Fruit fly (Drosophila melanogaster): ENCODE data around the gene eIF2D.
A peak's percentile ranks its signal among the peaks of the same experiment; 100 is the strongest.

eIF2D gene

dm6 chr3R:29190984-29191383, 39.4 kb upstream of the eIF2D start:
- peak; percentile 28; the same call in 1 of the 3 replicates for TF ChIP-seq eg (GFP tag; IDR thresholded peaks at IDR 0.05)
- TF ChIP-seq svp (GFP tag): peak; percentile 45
- TF ChIP-seq CG16779 (tag; optimal IDR thresholded peaks at IDR 0.05): no peak
- no peak for TF ChIP-seq Hr38 (GFP tag; optimal IDR thresholded peaks at IDR 0.05)
- peak; percentile 8 for TF ChIP-seq Hr4 (GFP tag; optimal IDR thresholded peaks at IDR 0.05)

- TF ChIP-seq CG6163 (GFP tag; IDR thresholded peaks at IDR 0.05) (peak; percentile 21; the same call in 1 of the 3 replicates), CG4318 (GFP tag; optimal IDR thresholded peaks at IDR 0.05) (no peak), Hr39 (GFP tag; optimal IDR thresholded peaks at IDR 0.05) (peak; percentile 34), net (GFP tag; optimal IDR thresholded peaks at IDR 0.05) (no peak), Blimp-1 (GFP tag; optimal IDR thresholded peaks at IDR 0.05) (no peak), CG6808 (GFP tag; optimal IDR thresholded peaks at IDR 0.05) (no peak), topi (GFP tag; optimal IDR thresholded peaks at IDR 0.05) (peak; percentile 52), Smox (GFP tag; optimal IDR thresholded peaks at IDR 0.05) (peak; percentile 61), CG6276 (GFP tag; optimal IDR thresholded peaks at IDR 0.05) (no peak), CG6792 (GFP tag; optimal IDR thresholded peaks at IDR 0.05) (peak; percentile 28), Met (GFP tag; optimal IDR thresholded peaks at IDR 0.05) (peak; percentile 62), Eip78C (GFP tag) (no peak), Eip93F (GFP tag; optimal IDR thresholded peaks at IDR 0.05) (peak; percentile 42), CG3032 (tag; optimal IDR thresholded peaks at IDR 0.05) (no peak), Sox102F (GFP tag; optimal IDR thresholded peaks at IDR 0.05) (peak; percentile 61), Ets21C (GFP tag; optimal IDR thresholded peaks at IDR 0.05) (peak; percentile 28), fd85E (GFP tag; optimal IDR thresholded peaks at IDR 0.05) (no peak), ss (GFP tag; optimal IDR thresholded peaks at IDR 0.05) (no peak), Sox14 (GFP tag; optimal IDR thresholded peaks at IDR 0.05) (peak; percentile 22), Hr38 (GFP tag; optimal IDR thresholded peaks at IDR 0.05) (no peak), vri (GFP tag; optimal IDR thresholded peaks at IDR 0.05) (peak; percentile 68), esn (GFP tag; optimal IDR thresholded peaks at IDR 0.05) (no peak), svp (GFP tag) (peak; percentile 81), CG34406 (GFP tag; optimal IDR thresholded peaks at IDR 0.05) (peak; percentile 18), CG7368 (GFP tag; optimal IDR thresholded peaks at IDR 0.05) (no peak), OdsH (GFP tag; optimal IDR thresholded peaks at IDR 0.05) (no peak), lz (GFP tag; optimal IDR thresholded peaks at IDR 0.05) (peak; percentile 47), cyc (GFP tag; optimal IDR thresholded peaks at IDR 0.05) (no peak), CG31627 (GFP tag; optimal IDR thresholded peaks at IDR 0.05) (peak; percentile 37), Eip75B (GFP tag; optimal IDR thresholded peaks at IDR 0.05) (peak; percentile 11)
Measured at dm6 chr3R:29164930-29165693, 13.5 kb upstream of the eIF2D start, which contains the start of gene CG11898. CG11898 (plus strand) TSS chr3R:29165643.

- TF ChIP-seq acj6 (GFP tag; optimal IDR thresholded peaks at IDR 0.05) (no peak), vri (GFP tag; optimal IDR thresholded peaks at IDR 0.05) (no peak), svp (GFP tag) (peak; percentile 58)
Measured at dm6 chr3R:29159620-29160019, 8.0 kb upstream of the eIF2D start.

- no peak for TF ChIP-seq vri (GFP tag; optimal IDR thresholded peaks at IDR 0.05)
- TF ChIP-seq svp (GFP tag): peak; percentile 92
- no peak for TF ChIP-seq CG3032 (tag; optimal IDR thresholded peaks at IDR 0.05)
Measured at dm6 chr3R:29158721-29159120, 7.1 kb upstream of the eIF2D start.
